Worm (Caenorhabditis elegans): ENCODE data around the gene spr-3.

The spr-3 gene

ce11 chrX:4521837-4522816, 8.2 kb downstream of the spr-3 start, which contains the start of gene C07A12.7 (continued):
- TF ChIP-seq lin-13 (tag; optimal IDR thresholded peaks at IDR 0.05) (no peak), ztf-11 (tag; optimal IDR thresholded peaks at IDR 0.05) (no peak), nhr-237 (tag; optimal IDR thresholded peaks at IDR 0.05) (no peak), unc-120 (tag; optimal IDR thresholded peaks at IDR 0.05; ENCODE audit: poor library complexity, severe bottlenecking) (no peak), elt-3 (tag; optimal IDR thresholded peaks at IDR 0.05) (no peak), M03D4.4 (tag; optimal IDR thresholded peaks at IDR 0.05) (no peak), lin-32 (GFP tag; optimal IDR thresholded peaks at IDR 0.05) (no peak)

- TF ChIP-seq M03D4.4 (tag; optimal IDR thresholded peaks at IDR 0.05): no peak
- no peak for TF ChIP-seq sptf-1 (tag; optimal IDR thresholded peaks at IDR 0.05)
- no peak for TF ChIP-seq snpc-4 (tag; optimal IDR thresholded peaks at IDR 0.05)
- no peak for TF ChIP-seq ceh-83 (GFP tag; optimal IDR thresholded peaks at IDR 0.05)
- no peak for TF ChIP-seq flh-1 (GFP tag; optimal IDR thresholded peaks at IDR 0.05)
These were observed 9.4 kb downstream of the spr-3 start for ce11 chrX:4523315-4523714.

- TF ChIP-seq unc-120 (tag; optimal IDR thresholded peaks at IDR 0.05; ENCODE audit: poor library complexity, severe bottlenecking) (peak; percentile 63), bed-3 (GFP tag; optimal IDR thresholded peaks at IDR 0.05) (peak; percentile 6), mab-5 (tag; optimal IDR thresholded peaks at IDR 0.05) (no peak), zip-8 (tag; optimal IDR thresholded peaks at IDR 0.05) (no peak), lsy-2 (tag; optimal IDR thresholded peaks at IDR 0.05) (peak; percentile 88), blmp-1 (tag; optimal IDR thresholded peaks at IDR 0.05) (peak; percentile 24), snpc-4 (tag; optimal IDR thresholded peaks at IDR 0.05) (no peak), elt-1 (tag; optimal IDR thresholded peaks at IDR 0.05; ENCODE audit: borderline replicate concordance, insufficient read depth) (no peak), ztf-11 (tag; optimal IDR thresholded peaks at IDR 0.05) (no peak), M03D4.4 (tag; optimal IDR thresholded peaks at IDR 0.05) (peak; percentile 73), tbx-8 (GFP tag; optimal IDR thresholded peaks at IDR 0.05) (no peak), ceh-39 (tag; optimal IDR thresholded peaks at IDR 0.05) (no peak), lin-32 (GFP tag; optimal IDR thresholded peaks at IDR 0.05) (peak; percentile 49), nhr-76 (tag; optimal IDR thresholded peaks at IDR 0.05) (no peak), nhr-28 (tag; optimal IDR thresholded peaks at IDR 0.05) (no peak), drap-1 (GFP tag; optimal IDR thresholded peaks at IDR 0.05) (peak; percentile 73), pha-4 (tag; optimal IDR thresholded peaks at IDR 0.05) (no peak), sptf-1 (tag; optimal IDR thresholded peaks at IDR 0.05) (peak; percentile 86), cnd-1 (tag; optimal IDR thresholded peaks at IDR 0.05) (peak; percentile 66), ceh-43 (GFP tag; optimal IDR thresholded peaks at IDR 0.05) (peak; percentile 16), elt-3 (tag; optimal IDR thresholded peaks at IDR 0.05) (no peak), unc-39 (tag; optimal IDR thresholded peaks at IDR 0.05) (no peak), unc-62 (GFP tag; optimal IDR thresholded peaks at IDR 0.05) (peak; percentile 0), ces-1 (GFP tag; optimal IDR thresholded peaks at IDR 0.05) (peak; percentile 74), mls-2 (tag; optimal IDR thresholded peaks at IDR 0.05) (peak; percentile 87), nhr-237 (tag; optimal IDR thresholded peaks at IDR 0.05) (peak; percentile 21), flh-1 (GFP tag; optimal IDR thresholded peaks at IDR 0.05) (no peak), sem-2 (GFP tag; optimal IDR thresholded peaks at IDR 0.05) (no peak), nhr-2 (tag; optimal IDR thresholded peaks at IDR 0.05) (peak; percentile 41), ham-2 (GFP tag; optimal IDR thresholded peaks at IDR 0.05) (peak; percentile 94), lin-13 (tag; optimal IDR thresholded peaks at IDR 0.05) (peak; percentile 14), mep-1 (tag; optimal IDR thresholded peaks at IDR 0.05) (peak; percentile 54), nhr-12 (tag; optimal IDR thresholded peaks at IDR 0.05) (no peak), hlh-1 (tag; optimal IDR thresholded peaks at IDR 0.05) (no peak), ceh-83 (GFP tag; optimal IDR thresholded peaks at IDR 0.05) (peak; percentile 49)
These were observed 10.0 kb downstream of the spr-3 start, which contains the start of gene pdi-2 for ce11 chrX:4523887-4524350. pdi-2 (plus strand) TSS chrX:4524155.

Data from whole organism, mixed stage, embryonic.